Worm (Caenorhabditis elegans) whole organism, mixed stage, embryonic: ENCODE data around the gene F41E6.7.

Source experiments
- elt-1 ChIP-seq: sonication (generic microtip); optimal IDR thresholded peaks from 2 replicates; lab custom pipeline; 2017; ENCODE audit warnings: missing genetic modification characterization, mild to moderate bottlenecking, missing compliant biosample characterization, antibody characterized with exemption, moderate library complexity, borderline replicate concordance; ENCODE audit not compliant: insufficient read depth
- mep-1 ChIP-seq: fragments of 150-350 bp; optimal IDR thresholded peaks from 2 replicates; lab custom pipeline; 2017; ENCODE audit warnings: missing biosample characterization, missing genetic modification reagents, missing genetic modification characterization, inconsistent platforms
- nhr-237 ChIP-seq: fragments of 150-350 bp; optimal IDR thresholded peaks from 2 replicates; lab custom pipeline; 2014; ENCODE audit warnings: missing biosample characterization, missing genetic modification characterization
- nhr-28 ChIP-seq: fragments of 150-350 bp; optimal IDR thresholded peaks from 2 replicates; lab custom pipeline; 2014; ENCODE audit warnings: missing biosample characterization, missing genetic modification characterization
- snpc-4 ChIP-seq: fragments of 150-350 bp; optimal IDR thresholded peaks from 2 replicates; lab custom pipeline; 2014; ENCODE audit warnings: missing biosample characterization, missing genetic modification characterization
- sptf-1 ChIP-seq: sonication (generic microtip); optimal IDR thresholded peaks from 2 replicates; lab custom pipeline; 2017; ENCODE audit warnings: mild to moderate bottlenecking, missing genetic modification characterization, moderate library complexity, missing compliant biosample characterization
- unc-39 ChIP-seq: fragments of 150-350 bp; optimal IDR thresholded peaks from 2 replicates; lab custom pipeline; 2014; ENCODE audit warnings: missing biosample characterization, missing genetic modification characterization
- unc-62 ChIP-seq: fragments of 150-350 bp; optimal IDR thresholded peaks from 2 replicates; lab custom pipeline; 2014; ENCODE audit warnings: missing biosample characterization, missing genetic modification reagents, missing genetic modification characterization

- TF ChIP-seq sptf-1 (tag; lab: Kevin White, UChicago) (no peak), nhr-28 (tag; lab: Kevin White, UChicago) (no peak), nhr-237 (tag; lab: Kevin White, UChicago) (no peak), elt-1 (no peak), snpc-4 (tag; lab: Kevin White, UChicago) (no peak), unc-39 (tag; lab: Kevin White, UChicago) (no peak), unc-62 (no peak), mep-1 (tag; lab: Kevin White, UChicago) (no peak)
These were observed 29.9 kb upstream of the F41E6.7 start, which contains the start of gene F41E6.12 for ce11 chrV:8629029-8629428.
